Fruit fly (Drosophila melanogaster) whole organism, embryonic: Measurements from ENCODE around the gene CG33203.

Experiments
- Antp ChIP-seq: fragments of 200-800 bp; sonication (Bioruptor generic); optimal IDR thresholded peaks from 3 replicates; lab custom pipeline; 2016; ENCODE audit warnings: missing biosample characterization, missing genetic modification characterization
- BEAF-32 ChIP-seq: fragments of 200-800 bp; sonication (Bioruptor generic); optimal IDR thresholded peaks from 3 replicates; lab custom pipeline; 2017; ENCODE audit warnings: missing biosample characterization, missing genetic modification characterization, mild to moderate bottlenecking, moderate library complexity, missing genetic modification reagents
- CG1024 ChIP-seq: fragments of 200-800 bp; sonication (Bioruptor generic); IDR thresholded peaks from 2 replicates; pipeline ENCODE4 v1.3.6; 2022; ENCODE audit warnings: missing biosample characterization, missing genetic modification characterization
- CG11504 ChIP-seq: fragments of 200-800 bp; sonication (Bioruptor generic); optimal IDR thresholded peaks from 3 replicates; lab custom pipeline; 2019; ENCODE audit warnings: missing biosample characterization, mild to moderate bottlenecking, missing genetic modification characterization, moderate library complexity
- CG11723 ChIP-seq: fragments of 200-800 bp; sonication (Bioruptor generic); optimal IDR thresholded peaks from 2 replicates; lab custom pipeline; 2017; ENCODE audit warnings: missing biosample characterization, mild to moderate bottlenecking, missing genetic modification characterization
- CG12219 ChIP-seq: fragments of 200-800 bp; sonication (Bioruptor generic); optimal IDR thresholded peaks from 3 replicates; lab custom pipeline; 2018; ENCODE audit warnings: missing biosample characterization, mild to moderate bottlenecking, missing genetic modification characterization
- CG12236 ChIP-seq: fragments of 200-800 bp; sonication (Bioruptor generic); optimal IDR thresholded peaks from 2 replicates; lab custom pipeline; 2016; ENCODE audit warnings: missing biosample characterization, missing genetic modification characterization
- CG12744 ChIP-seq: fragments of 200-800 bp; sonication (Bioruptor generic); optimal IDR thresholded peaks from 2 replicates; lab custom pipeline; 2016; ENCODE audit warnings: missing biosample characterization, missing genetic modification characterization
- CG13424 ChIP-seq: fragments of 200-800 bp; sonication (Bioruptor generic); optimal IDR thresholded peaks from 2 replicates; lab custom pipeline; 2019; ENCODE audit warnings: missing biosample characterization, mild to moderate bottlenecking, missing genetic modification characterization, moderate library complexity
- CG14965 ChIP-seq: fragments of 200-800 bp; sonication (Bioruptor generic); optimal IDR thresholded peaks from 2 replicates; lab custom pipeline; 2016; ENCODE audit warnings: missing biosample characterization, missing genetic modification characterization, borderline replicate concordance
- CG15269 ChIP-seq: fragments of 200-800 bp; sonication (Bioruptor generic); optimal IDR thresholded peaks from 2 replicates; lab custom pipeline; 2018; ENCODE audit warnings: missing biosample characterization, mild to moderate bottlenecking, missing genetic modification characterization, moderate library complexity
- CG15514 ChIP-seq: fragments of 200-800 bp; sonication (Bioruptor generic); optimal IDR thresholded peaks from 3 replicates; lab custom pipeline; 2017; ENCODE audit warnings: missing biosample characterization, missing genetic modification characterization, mild to moderate bottlenecking, moderate library complexity, missing genetic modification reagents
- CG18476 ChIP-seq: fragments of 200-800 bp; sonication (Bioruptor generic); optimal IDR thresholded peaks from 2 replicates; lab custom pipeline; 2016; ENCODE audit warnings: missing biosample characterization, mild to moderate bottlenecking, missing genetic modification characterization
- CG5245 ChIP-seq: fragments of 200-800 bp; sonication (Bioruptor generic); optimal IDR thresholded peaks from 3 replicates; lab custom pipeline; 2016; ENCODE audit warnings: missing biosample characterization, missing genetic modification characterization
- CG7357 ChIP-seq: fragments of 200-800 bp; sonication (Bioruptor generic); IDR thresholded peaks from 3 replicates; pipeline ENCODE4 v1.3.6; 2022; ENCODE audit warnings: missing biosample characterization, missing genetic modification characterization
- CG7928 ChIP-seq: fragments of 200-800 bp; sonication (Bioruptor generic); optimal IDR thresholded peaks from 2 replicates; lab custom pipeline; 2017; ENCODE audit warnings: missing biosample characterization, mild to moderate bottlenecking, missing genetic modification characterization
- CG9609 ChIP-seq: fragments of 200-800 bp; sonication (Bioruptor generic); optimal IDR thresholded peaks from 3 replicates; lab custom pipeline; 2016; ENCODE audit warnings: missing biosample characterization, missing genetic modification characterization
- CkIIα-i1 ChIP-seq: fragments of 200-800 bp; sonication (Bioruptor generic); IDR thresholded peaks from 2 replicates; pipeline ENCODE4 v1.3.6; 2022; ENCODE audit warnings: missing biosample characterization, missing genetic modification characterization
- Doc3 ChIP-seq: fragments of 200-800 bp; sonication (Bioruptor generic); IDR thresholded peaks from 3 replicates; pipeline ENCODE4 v1.3.6; 2022; ENCODE audit warnings: missing biosample characterization, missing genetic modification characterization; ENCODE audit not compliant: partially characterized antibody
- Hmr ChIP-seq: fragments of 200-800 bp; sonication (Bioruptor generic); optimal IDR thresholded peaks from 3 replicates; lab custom pipeline; 2017; ENCODE audit warnings: mild to moderate bottlenecking, missing biosample characterization, missing genetic modification reagents, missing genetic modification characterization
- Lpt ChIP-seq: fragments of >200 bp; optimal IDR thresholded peaks from 2 replicates; lab custom pipeline; 2018; ENCODE audit warnings: missing biosample characterization, missing genetic modification characterization
- NfI ChIP-seq: fragments of 200-800 bp; sonication (Bioruptor generic); optimal IDR thresholded peaks from 3 replicates; lab custom pipeline; 2018; ENCODE audit warnings: missing biosample characterization, mild to moderate bottlenecking, missing genetic modification characterization, moderate library complexity
- Optix ChIP-seq: fragments of 200-800 bp; sonication (Bioruptor generic); IDR thresholded peaks from 3 replicates; pipeline ENCODE4 v1.3.6; 2022; ENCODE audit warnings: missing biosample characterization, missing genetic modification characterization
- Pdp1 ChIP-seq, 2 experiments: fragments of 200-800 bp; sonication (Bioruptor generic); optimal IDR thresholded peaks; 3 replicates each; lab custom pipeline; 2016; ENCODE audit warnings: missing biosample characterization in 2 of 2, missing genetic modification characterization in 2 of 2, mild to moderate bottlenecking in 1 of 2, moderate library complexity in 1 of 2
- Sry-δ ChIP-seq: fragments of 200-800 bp; sonication (Bioruptor generic); optimal IDR thresholded peaks from 2 replicates; lab custom pipeline; 2016; ENCODE audit warnings: missing biosample characterization, missing genetic modification characterization
- Trl ChIP-seq, 3 experiments: fragments of >200 bp in 2 of 3; fragments of 200-800 bp in 1 of 3; sonication (Bioruptor generic) in 1 of 3; optimal IDR thresholded peaks; 2 replicates in 1 of 3; 3 replicates in 2 of 3; lab custom pipeline; 2016 to 2017; ENCODE audit warnings: missing biosample characterization in 1 of 3, missing genetic modification characterization in 1 of 3
- abd-A ChIP-seq: fragments of 200-800 bp; sonication (Bioruptor generic); optimal IDR thresholded peaks from 3 replicates; lab custom pipeline; 2019; ENCODE audit warnings: missing biosample characterization, mild to moderate bottlenecking, missing genetic modification characterization, moderate library complexity
- bbx ChIP-seq: fragments of 200-800 bp; sonication (Bioruptor generic); IDR thresholded peaks from 2 replicates; pipeline ENCODE4 v1.3.6; 2022; ENCODE audit warnings: missing biosample characterization, missing genetic modification characterization; ENCODE audit not compliant: partially characterized antibody
- bigmax ChIP-seq: fragments of 200-800 bp; sonication (Bioruptor generic); optimal IDR thresholded peaks from 2 replicates; lab custom pipeline; 2018; ENCODE audit warnings: missing biosample characterization, mild to moderate bottlenecking, missing genetic modification characterization
- chif ChIP-seq, 2 experiments: fragments of 200-800 bp; sonication (Bioruptor generic); optimal IDR thresholded peaks; 3 replicates each; lab custom pipeline; 2016; ENCODE audit warnings: missing biosample characterization in 2 of 2, missing genetic modification characterization in 2 of 2
- chm ChIP-seq: fragments of 200-800 bp; sonication (Bioruptor generic); IDR thresholded peaks from 2 replicates; pipeline ENCODE4 v1.3.6; 2022; ENCODE audit warnings: missing biosample characterization, missing genetic modification characterization
- corto ChIP-seq: fragments of 200-800 bp; sonication (Bioruptor generic); optimal IDR thresholded peaks from 2 replicates; lab custom pipeline; 2016; ENCODE audit warnings: missing biosample characterization, mild to moderate bottlenecking, missing genetic modification characterization, moderate library complexity
- danr ChIP-seq: fragments of 200-800 bp; sonication (Bioruptor generic); IDR thresholded peaks from 2 replicates; pipeline ENCODE4 v1.3.6; 2022; ENCODE audit warnings: missing biosample characterization, missing genetic modification characterization
- eve ChIP-seq, 2 experiments: fragments of >200 bp; optimal IDR thresholded peaks; 2 replicates each; lab custom pipeline; 2017; ENCODE audit warnings: missing biosample characterization in 2 of 2, missing genetic modification characterization in 2 of 2
- ftz-f1 ChIP-seq: fragments of 200-800 bp; sonication (Bioruptor generic); optimal IDR thresholded peaks from 2 replicates; lab custom pipeline; 2016; ENCODE audit warnings: missing biosample characterization, missing genetic modification characterization
- gcm ChIP-seq: fragments of 200-800 bp; sonication (Bioruptor generic); optimal IDR thresholded peaks from 2 replicates; lab custom pipeline; 2019; ENCODE audit warnings: missing biosample characterization, mild to moderate bottlenecking, missing genetic modification characterization, moderate library complexity
- her ChIP-seq: fragments of 200-800 bp; sonication (Bioruptor generic); optimal IDR thresholded peaks from 2 replicates; lab custom pipeline; 2016; ENCODE audit warnings: missing biosample characterization, missing genetic modification characterization
- inv ChIP-seq: fragments of 200-800 bp; sonication (Bioruptor generic); IDR thresholded peaks from 2 replicates; pipeline ENCODE4 v1.3.6; 2022; ENCODE audit warnings: missing biosample characterization, missing genetic modification characterization; ENCODE audit not compliant: partially characterized antibody
- jigr1 ChIP-seq: fragments of 200-800 bp; sonication (Bioruptor generic); IDR thresholded peaks from 3 replicates; pipeline ENCODE4 v1.3.6; 2022; ENCODE audit warnings: missing biosample characterization, missing genetic modification characterization
- luna ChIP-seq: fragments of 200-800 bp; sonication (Bioruptor generic); optimal IDR thresholded peaks from 2 replicates; lab custom pipeline; 2016; ENCODE audit warnings: missing biosample characterization, missing genetic modification characterization
- nau ChIP-seq: fragments of 200-800 bp; sonication (Bioruptor generic); optimal IDR thresholded peaks from 3 replicates; lab custom pipeline; 2017; ENCODE audit warnings: missing biosample characterization, mild to moderate bottlenecking, missing genetic modification characterization, missing genetic modification reagents
- nerfin-1 ChIP-seq: fragments of 200-800 bp; sonication (Bioruptor generic); optimal IDR thresholded peaks from 3 replicates; lab custom pipeline; 2019; ENCODE audit warnings: missing biosample characterization, mild to moderate bottlenecking, missing genetic modification characterization, moderate library complexity
- ranshi ChIP-seq: fragments of 200-800 bp; sonication (Bioruptor generic); IDR thresholded peaks from 2 replicates; pipeline ENCODE4 v1.3.6; 2022; ENCODE audit warnings: missing biosample characterization, missing genetic modification characterization
- rib ChIP-seq: fragments of 200-800 bp; sonication (Bioruptor generic); IDR thresholded peaks from 2 replicates; pipeline ENCODE4 v1.3.6; 2022; ENCODE audit warnings: missing biosample characterization, missing genetic modification characterization
- row ChIP-seq: fragments of 200-800 bp; sonication (Bioruptor generic); IDR thresholded peaks from 3 replicates; pipeline ENCODE4 v1.3.6; 2022; ENCODE audit warnings: missing biosample characterization, missing genetic modification characterization
- shn ChIP-seq: fragments of 200-800 bp; sonication (Bioruptor generic); optimal IDR thresholded peaks from 3 replicates; lab custom pipeline; 2016; ENCODE audit warnings: missing biosample characterization, missing genetic modification characterization
- sim ChIP-seq: fragments of 200-800 bp; sonication (Bioruptor generic); IDR thresholded peaks from 2 replicates; pipeline ENCODE4 v1.3.6; 2022; ENCODE audit warnings: missing biosample characterization, missing genetic modification characterization
- unpg ChIP-seq: fragments of 200-800 bp; sonication (Bioruptor generic); optimal IDR thresholded peaks from 3 replicates; lab custom pipeline; 2018; ENCODE audit warnings: missing biosample characterization, mild to moderate bottlenecking, missing genetic modification characterization, moderate library complexity
- zf30C ChIP-seq: fragments of 200-800 bp; sonication (Bioruptor generic); optimal IDR thresholded peaks from 3 replicates; lab custom pipeline; 2018; ENCODE audit warnings: missing biosample characterization, mild to moderate bottlenecking, missing genetic modification characterization

Gene CG33203

dm6 chr3R:28859058-28859526 lies 28.4 kb downstream of the CG33203 start, which contains the start of gene Inx3:
Gene Inx3 (minus strand): TSS chr3R:28859497.
- TF ChIP-seq ranshi (no peak), luna (GFP tag; lab: Kevin White, UChicago) (no peak), jigr1 (GFP tag; lab: Robert Waterston, UW) (no peak), BEAF-32 (GFP tag; lab: Kevin White, UChicago) (no peak), gcm (GFP tag; lab: Kevin White, UChicago) (peak; percentile 60), CG7928 (GFP tag; lab: Kevin White, UChicago) (no peak), danr (GFP tag; lab: Robert Waterston, UW) (no peak), inv (no peak), Hmr (GFP tag; lab: Kevin White, UChicago) (peak; percentile 9), CG9609 (GFP tag; lab: Kevin White, UChicago) (no peak), her (GFP tag; lab: Kevin White, UChicago) (peak; percentile 37), CG12236 (GFP tag; lab: Kevin White, UChicago) (no peak), abd-A (peak; percentile 8), corto (GFP tag; lab: Kevin White, UChicago) (no peak), Lpt (GFP tag; lab: Kevin White, UChicago) (no peak), NfI (no peak), CG12744 (GFP tag; lab: Kevin White, UChicago) (no peak), CG18476 (GFP tag; lab: Kevin White, UChicago) (no peak), unpg (GFP tag; lab: Kevin White, UChicago) (no peak), CG14965 (GFP tag; lab: Kevin White, UChicago) (no peak), nau (no peak), bbx (GFP tag; lab: Robert Waterston, UW) (peak; percentile 48; the same call in 1 of the 2 replicates), CG1024 (GFP tag; lab: Robert Waterston, UW) (0 out of 2 replicates have a peak, but pooled peaks have one; percentile 28), Doc3 (GFP tag; lab: Robert Waterston, UW) (0 out of 3 replicates have a peak, but pooled peaks have one; percentile 20), rib (peak; percentile 69; the same call in 1 of the 2 replicates), sim (GFP tag; lab: Robert Waterston, UW) (0 out of 2 replicates have a peak, but pooled peaks have one; percentile 19), Optix (GFP tag; lab: Robert Waterston, UW) (peak; percentile 31; the same call in 1 of the 3 replicates), nerfin-1 (peak; percentile 10), CG11504 (tag; lab: Kevin White, UChicago) (no peak), CG15514 (GFP tag; lab: Kevin White, UChicago) (peak; percentile 97), CG13424 (tag; lab: Kevin White, UChicago) (no peak), bigmax (no peak), CG7357 (GFP tag; lab: Robert Waterston, UW) (no peak), Antp (no peak), row (GFP tag; lab: Robert Waterston, UW) (no peak; the same call in 2 of the 3 replicates), shn (GFP tag; lab: Kevin White, UChicago) (no peak), Sry-δ (no peak), CG12219 (GFP tag; lab: Kevin White, UChicago) (peak; percentile 12), CG11723 (no peak), CkIIα-i1 (GFP tag; lab: Robert Waterston, UW) (no peak), CG5245 (no peak), eve (GFP tag; optimal IDR thresholded peaks at IDR 0.05; lab: Kevin White, UChicago) (no peak), CG15269 (tag; lab: Kevin White, UChicago) (no peak), chm (GFP tag; lab: Robert Waterston, UW) (peak; percentile 75; the same call in 1 of the 2 replicates), chif (GFP tag; optimal IDR thresholded peaks at IDR 0.05; lab: Kevin White, UChicago) (no peak), Pdp1 (GFP tag; optimal IDR thresholded peaks at IDR 0.05; lab: Kevin White, UChicago) (peak in 1 of 2 experiments; percentile 3), ftz-f1 (peak; percentile 2), zf30C (GFP tag; lab: Kevin White, UChicago) (no peak), Trl (optimal IDR thresholded peaks at IDR 0.05; lab: Kevin White, UChicago) (peak; percentile 71 to 91), Trl (GFP tag; optimal IDR thresholded peaks at IDR 0.05; lab: Kevin White, UChicago) (no peak)
